Worm (Caenorhabditis elegans) whole organism, L2 larva: Measurements from ENCODE around the gene T27E9.2.
"Not testable (repeated sequence)": the region's sequence is repeated elsewhere in the genome, so short reads cannot be mapped to it uniquely, and the experiment has no call there.

Experiments
- C34F6.9 ChIP-seq: fragments of 150-350 bp; optimal IDR thresholded peaks from 2 replicates; lab custom pipeline; 2014; ENCODE audit warnings: missing biosample characterization, missing genetic modification characterization
- F13H6.1 ChIP-seq: sonication (generic microtip); optimal IDR thresholded peaks from 2 replicates; lab custom pipeline; 2016; ENCODE audit warnings: missing genetic modification characterization, missing compliant biosample characterization
- R02D3.7 ChIP-seq: fragments of 150-350 bp; optimal IDR thresholded peaks from 2 replicates; lab custom pipeline; 2014; ENCODE audit warnings: missing biosample characterization, missing genetic modification characterization
- ZK546.5 ChIP-seq: sonication (generic microtip); optimal IDR thresholded peaks from 2 replicates; lab custom pipeline; 2017; ENCODE audit warnings: missing biosample characterization, missing genetic modification characterization
- alr-1 ChIP-seq: fragments of 150-350 bp; optimal IDR thresholded peaks from 2 replicates; lab custom pipeline; 2014; ENCODE audit warnings: missing biosample characterization, missing genetic modification characterization
- aly-2 ChIP-seq: fragments of 150-350 bp; optimal IDR thresholded peaks from 2 replicates; lab custom pipeline; 2014; ENCODE audit warnings: missing biosample characterization, missing genetic modification characterization
- ama-1 ChIP-seq: fragments of 150-350 bp; optimal IDR thresholded peaks from 2 replicates; lab custom pipeline; 2018; ENCODE audit warnings: inconsistent platforms
- blmp-1 ChIP-seq: sonication (generic microtip); optimal IDR thresholded peaks from 2 replicates; lab custom pipeline; 2017; ENCODE audit warnings: missing genetic modification characterization, mild to moderate bottlenecking, missing compliant biosample characterization, antibody characterized with exemption, moderate library complexity; ENCODE audit not compliant: insufficient read depth
- ceh-82 ChIP-seq: fragments of 150-350 bp; optimal IDR thresholded peaks from 2 replicates; lab custom pipeline; 2014; ENCODE audit warnings: missing biosample characterization, missing genetic modification characterization
- crh-2 ChIP-seq: sonication (generic microtip); optimal IDR thresholded peaks from 2 replicates; lab custom pipeline; 2017; ENCODE audit warnings: missing biosample characterization, missing genetic modification characterization
- dmd-4 ChIP-seq: sonication (generic microtip); optimal IDR thresholded peaks from 2 replicates; lab custom pipeline; 2017; ENCODE audit warnings: missing biosample characterization, missing genetic modification characterization
- egl-27 ChIP-seq: sonication (generic microtip); optimal IDR thresholded peaks from 3 replicates; lab custom pipeline; 2017; ENCODE audit warnings: missing biosample characterization, missing genetic modification reagents, missing genetic modification characterization
- elt-1 ChIP-seq: fragments of 150-350 bp; optimal IDR thresholded peaks from 2 replicates; lab custom pipeline; 2014; ENCODE audit warnings: missing biosample characterization, missing genetic modification characterization
- elt-3 ChIP-seq: sonication (generic microtip); optimal IDR thresholded peaks from 2 replicates; lab custom pipeline; 2017; ENCODE audit warnings: missing biosample characterization, missing genetic modification characterization
- gmeb-1 ChIP-seq: fragments of 150-350 bp; optimal IDR thresholded peaks from 2 replicates; lab custom pipeline; 2014; ENCODE audit warnings: missing biosample characterization, missing genetic modification characterization
- lin-13 ChIP-seq: fragments of 150-350 bp; optimal IDR thresholded peaks from 2 replicates; lab custom pipeline; 2014; ENCODE audit warnings: missing biosample characterization, missing genetic modification reagents, missing genetic modification characterization
- lsy-2 ChIP-seq, 2 experiments: fragments of 150-350 bp in 1 of 2; sonication (generic microtip) in 1 of 2; optimal IDR thresholded peaks; 2 replicates each; lab custom pipeline; 2014 to 2017; ENCODE audit warnings: missing biosample characterization in 2 of 2, missing genetic modification characterization in 2 of 2
- mab-5 ChIP-seq: fragments of 150-350 bp; optimal IDR thresholded peaks from 2 replicates; lab custom pipeline; 2014; ENCODE audit warnings: missing biosample characterization, missing genetic modification characterization
- mbf-1 ChIP-seq: sonication (generic microtip); optimal IDR thresholded peaks from 2 replicates; lab custom pipeline; 2017; ENCODE audit warnings: missing biosample characterization, missing genetic modification characterization
- mdl-1 ChIP-seq, 2 experiments: fragments of 150-350 bp in 1 of 2; sonication (generic microtip) in 1 of 2; optimal IDR thresholded peaks; 2 replicates each; lab custom pipeline; 2017; ENCODE audit warnings: missing biosample characterization in 2 of 2, missing genetic modification characterization in 2 of 2
- nhr-10 ChIP-seq: sonication (generic microtip); optimal IDR thresholded peaks from 2 replicates; lab custom pipeline; 2017; ENCODE audit warnings: missing biosample characterization, missing genetic modification characterization
- nhr-11 ChIP-seq: fragments of 150-350 bp; optimal IDR thresholded peaks from 2 replicates; lab custom pipeline; 2014; ENCODE audit warnings: missing biosample characterization, missing genetic modification characterization
- nhr-12 ChIP-seq: fragments of 150-350 bp; optimal IDR thresholded peaks from 2 replicates; lab custom pipeline; 2014; ENCODE audit warnings: missing biosample characterization, missing genetic modification characterization
- nhr-129 ChIP-seq: fragments of 150-350 bp; optimal IDR thresholded peaks from 2 replicates; lab custom pipeline; 2014; ENCODE audit warnings: missing biosample characterization, missing genetic modification characterization
- nhr-21 ChIP-seq: fragments of 150-350 bp; optimal IDR thresholded peaks from 2 replicates; lab custom pipeline; 2014; ENCODE audit warnings: missing biosample characterization, missing genetic modification characterization
- nhr-23 ChIP-seq: fragments of 150-350 bp; optimal IDR thresholded peaks from 2 replicates; lab custom pipeline; 2014; ENCODE audit warnings: missing biosample characterization, missing genetic modification reagents, missing genetic modification characterization
- nhr-237 ChIP-seq: fragments of 150-350 bp; optimal IDR thresholded peaks from 2 replicates; lab custom pipeline; 2014; ENCODE audit warnings: missing biosample characterization, missing genetic modification characterization
- nhr-25 ChIP-seq: fragments of 150-350 bp; sonication (generic microtip); optimal IDR thresholded peaks from 3 replicates; lab custom pipeline; 2014; ENCODE audit warnings: missing biosample characterization, missing genetic modification characterization
- nhr-6 ChIP-seq: fragments of 150-350 bp; optimal IDR thresholded peaks from 2 replicates; lab custom pipeline; 2014; ENCODE audit warnings: missing biosample characterization, missing genetic modification characterization
- peb-1 ChIP-seq: fragments of 150-350 bp; optimal IDR thresholded peaks from 2 replicates; lab custom pipeline; 2014; ENCODE audit warnings: missing biosample characterization, missing genetic modification characterization
- sem-4 ChIP-seq: fragments of 150-350 bp; optimal IDR thresholded peaks from 2 replicates; lab custom pipeline; 2014; ENCODE audit warnings: missing biosample characterization, missing genetic modification reagents, missing genetic modification characterization
- skn-1 ChIP-seq: sonication (generic microtip); optimal IDR thresholded peaks from 2 replicates; lab custom pipeline; 2017; ENCODE audit warnings: missing biosample characterization, missing genetic modification characterization
- sma-3 ChIP-seq: sonication (generic microtip); optimal IDR thresholded peaks from 2 replicates; lab custom pipeline; 2016; ENCODE audit warnings: missing genetic modification reagents, missing genetic modification characterization, missing compliant biosample characterization
- sma-9 ChIP-seq, 2 experiments: fragments of 150-350 bp in 1 of 2; sonication (generic microtip) in 1 of 2; optimal IDR thresholded peaks; 2 replicates each; lab custom pipeline; 2014 to 2016; ENCODE audit warnings: missing genetic modification characterization in 2 of 2, mild to moderate bottlenecking in 1 of 2, missing biosample characterization in 1 of 2, missing compliant biosample characterization in 1 of 2, missing genetic modification reagents in 1 of 2, moderate library complexity in 1 of 2
- unc-39 ChIP-seq: fragments of 150-350 bp; optimal IDR thresholded peaks from 2 replicates; lab custom pipeline; 2014; ENCODE audit warnings: missing biosample characterization, missing genetic modification characterization
- unc-55 ChIP-seq: fragments of 150-350 bp; sonication (generic microtip); optimal IDR thresholded peaks from 3 replicates; lab custom pipeline; 2014; ENCODE audit warnings: missing biosample characterization, missing genetic modification reagents, missing genetic modification characterization
- zag-1 ChIP-seq: fragments of 150-350 bp; optimal IDR thresholded peaks from 2 replicates; lab custom pipeline; 2014; ENCODE audit warnings: missing biosample characterization, missing genetic modification characterization
- ztf-11 ChIP-seq: sonication (generic microtip); optimal IDR thresholded peaks from 2 replicates; lab custom pipeline; 2017; ENCODE audit warnings: missing biosample characterization, missing genetic modification characterization

T27E9.2 gene

ce11 chrIII:13498899-13499298 lies 36.5 kb upstream of the T27E9.2 start, which contains the start of gene T28A8.6:
T28A8.6 (plus strand) TSS chrIII:13499199.
- not testable (repeated sequence) for TF ChIP-seq zag-1 (tag; lab: Kevin White, UChicago); nhr-11; R02D3.7 (tag; lab: Kevin White, UChicago)

ce11 chrIII:13495571-13495970 lies 33.2 kb upstream of the T27E9.2 start, which contains the start of gene T28A8.2:
T28A8.2 (minus strand) TSS chrIII:13495671.
- TF ChIP-seq C34F6.9 (tag; lab: Kevin White, UChicago) = no peak
- no peak for TF ChIP-seq ceh-82 (tag; lab: Kevin White, UChicago)
- TF ChIP-seq nhr-10 (tag; lab: Kevin White, UChicago) = no peak
- no peak for TF ChIP-seq ZK546.5 (tag; lab: Kevin White, UChicago)
- TF ChIP-seq dmd-4 (tag; lab: Kevin White, UChicago) = no peak
- no peak for TF ChIP-seq skn-1 (tag; lab: Kevin White, UChicago)
- no peak for TF ChIP-seq egl-27

ce11 chrIII:13492377-13492776 lies 30.0 kb upstream of the T27E9.2 start, which contains the start of gene twk-40:
twk-40 (minus strand) TSS chrIII:13492477.
- no peak for TF ChIP-seq mab-5 (tag; lab: Kevin White, UChicago)
- TF ChIP-seq F13H6.1 (tag; lab: Kevin White, UChicago) = no peak
- TF ChIP-seq unc-39 (tag; lab: Kevin White, UChicago) = no peak
- no peak for TF ChIP-seq mbf-1 (tag; lab: Kevin White, UChicago)
- TF ChIP-seq nhr-6 (tag; lab: Kevin White, UChicago) = no peak
- no peak for TF ChIP-seq sma-9 (GFP tag; optimal IDR thresholded peaks at IDR 0.05; lab: Kevin White, UChicago)
- TF ChIP-seq sma-9 (tag; optimal IDR thresholded peaks at IDR 0.05; lab: Kevin White, UChicago) = no peak
- TF ChIP-seq unc-55 (GFP tag; lab: Kevin White, UChicago) = no peak
- no peak for TF ChIP-seq ztf-11
- no peak for TF ChIP-seq C34F6.9 (tag; lab: Kevin White, UChicago)
- TF ChIP-seq, all 48 proteins: peak for 0

- TF ChIP-seq nhr-237 (no peak), R02D3.7 (tag; lab: Kevin White, UChicago) (no peak), alr-1 (no peak), mbf-1 (tag; lab: Kevin White, UChicago) (no peak), elt-1 (tag; lab: Kevin White, UChicago) (no peak), crh-2 (tag; lab: Kevin White, UChicago) (no peak), mdl-1 (tag; optimal IDR thresholded peaks at IDR 0.05; lab: Kevin White, UChicago) (no peak), nhr-10 (tag; lab: Kevin White, UChicago) (no peak), ZK546.5 (tag; lab: Kevin White, UChicago) (no peak), nhr-12 (no peak), gmeb-1 (no peak), ama-1 (no peak), blmp-1 (tag; lab: Kevin White, UChicago) (no peak), lsy-2 (tag; optimal IDR thresholded peaks at IDR 0.05; lab: Kevin White, UChicago) (no peak)
- TF ChIP-seq, all 48 proteins: peak for 0
These were observed 21.6 kb upstream of the T27E9.2 start, which contains the start of gene acc-4 for ce11 chrIII:13484024-13484423. acc-4 (minus strand) TSS chrIII:13484124.

ce11 chrIII:13476682-13477081 lies 14.3 kb upstream of the T27E9.2 start, which contains the start of gene T27E9.6:
T27E9.6 (minus strand) TSS chrIII:13476782.
- TF ChIP-seq sma-9 (GFP tag; optimal IDR thresholded peaks at IDR 0.05; lab: Kevin White, UChicago) (no peak), sma-9 (tag; optimal IDR thresholded peaks at IDR 0.05; lab: Kevin White, UChicago) (no peak), lin-13 (GFP tag; lab: Kevin White, UChicago) (no peak), nhr-21 (tag; lab: Kevin White, UChicago) (no peak), nhr-237 (no peak), aly-2 (no peak), nhr-23 (no peak), nhr-129 (no peak), skn-1 (tag; lab: Kevin White, UChicago) (no peak), nhr-12 (no peak), mab-5 (tag; lab: Kevin White, UChicago) (no peak), elt-3 (no peak), gmeb-1 (no peak), nhr-25 (tag; lab: Kevin White, UChicago) (no peak), peb-1 (no peak), nhr-10 (tag; lab: Kevin White, UChicago) (no peak), sem-4 (tag; lab: Kevin White, UChicago) (no peak), lsy-2 (tag; optimal IDR thresholded peaks at IDR 0.05; lab: Kevin White, UChicago) (no peak), sma-3 (no peak)
